Worm (Caenorhabditis elegans) whole organism, young adult: ENCODE results near the gene C38C3.3.

ENCODE experiments used
- Y56A3A.18 ChIP-seq: fragments of 200-800 bp; sonication (Bioruptor generic); IDR thresholded peaks from 2 replicates; pipeline ENCODE4 v1.3.6; 2022; ENCODE audit warnings: missing genetic modification reagents, missing genetic modification characterization, missing compliant biosample characterization
- aptf-3 ChIP-seq: fragments of 200-800 bp; sonication (Bioruptor generic); IDR thresholded peaks from 2 replicates; pipeline ENCODE4 v1.3.6; 2022; ENCODE audit warnings: missing genetic modification characterization, missing compliant biosample characterization
- hsf-1 ChIP-seq: fragments of 200-800 bp; sonication (Bioruptor generic); IDR thresholded peaks from 2 replicates; pipeline ENCODE4 v1.3.6; 2022; ENCODE audit warnings: missing genetic modification reagents, missing genetic modification characterization, missing compliant biosample characterization
- nhr-179 ChIP-seq: sonication (generic microtip); optimal IDR thresholded peaks from 2 replicates; lab custom pipeline; 2016; ENCODE audit warnings: mild to moderate bottlenecking, missing genetic modification characterization, missing compliant biosample characterization

- TF ChIP-seq aptf-3 (GFP tag; lab: Robert Waterston, UW) (no peak), Y56A3A.18 (GFP tag; lab: Robert Waterston, UW) (no peak), hsf-1 (0 out of 2 replicates have a peak, but pooled peaks have one; percentile 40), nhr-179 (no peak)
These were observed 20.8 kb upstream of the C38C3.3 start, which contains the start of the genes F53E2.2 and unc-60 for ce11 chrV:1474486-1475125.
